Worm (Caenorhabditis elegans): ENCODE measurements around the gene uso-1.

- TF ChIP-seq tbx-2 (tag; optimal IDR thresholded peaks at IDR 0.05) (no peak), nhr-28 (tag; optimal IDR thresholded peaks at IDR 0.05) (no peak), pqm-1 (tag; optimal IDR thresholded peaks at IDR 0.05) (no peak), elt-2 (tag; optimal IDR thresholded peaks at IDR 0.05) (no peak), grh-1 (GFP tag; IDR thresholded peaks at IDR 0.05) (0 out of 2 replicates have a peak, but pooled peaks have one; percentile 29), lin-13 (GFP tag; optimal IDR thresholded peaks at IDR 0.05) (no peak), aly-2 (tag; optimal IDR thresholded peaks at IDR 0.05) (no peak)
These were observed 41.7 kb downstream of the uso-1 start, which contains the start of gene gcl-1 for ce11 chrIV:13412845-13413383.

Data from whole organism, L1 larva.